Fruit fly (Drosophila melanogaster) whole organism, larva: ENCODE measurements around the gene Ir67b.
A peak's percentile ranks its signal among the peaks of the same experiment; 100 is the strongest.

Experiments used
- noc ChIP-seq: fragments of 200-800 bp; sonication (Bioruptor generic); optimal IDR thresholded peaks from 3 replicates; lab custom pipeline; 2019; ENCODE audit warnings: missing biosample characterization, mild to moderate bottlenecking, missing genetic modification characterization, moderate library complexity

Ir67b gene

DNA sequence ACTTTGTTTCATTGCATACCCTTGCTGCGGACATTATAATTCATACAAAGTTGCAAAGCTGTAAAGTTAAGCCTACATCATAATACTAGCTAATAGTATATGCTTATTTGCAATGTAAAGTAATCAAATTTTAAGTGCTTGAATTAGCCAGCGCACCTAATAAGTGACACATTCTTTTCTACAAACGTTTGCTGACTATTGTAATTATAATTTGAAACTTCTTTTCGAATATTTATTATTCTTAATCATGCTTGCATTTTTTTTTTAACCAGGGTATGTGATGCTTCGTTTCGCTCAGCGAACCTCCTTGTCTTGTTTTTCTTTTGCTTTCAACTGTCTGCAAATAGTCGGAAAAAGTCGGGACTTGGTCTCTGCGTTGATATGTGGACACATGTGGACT, 49.9 kb downstream of the Ir67b start:
- TF ChIP-seq noc (tag; lab: Kevin White, UChicago) = no peak

DNA sequence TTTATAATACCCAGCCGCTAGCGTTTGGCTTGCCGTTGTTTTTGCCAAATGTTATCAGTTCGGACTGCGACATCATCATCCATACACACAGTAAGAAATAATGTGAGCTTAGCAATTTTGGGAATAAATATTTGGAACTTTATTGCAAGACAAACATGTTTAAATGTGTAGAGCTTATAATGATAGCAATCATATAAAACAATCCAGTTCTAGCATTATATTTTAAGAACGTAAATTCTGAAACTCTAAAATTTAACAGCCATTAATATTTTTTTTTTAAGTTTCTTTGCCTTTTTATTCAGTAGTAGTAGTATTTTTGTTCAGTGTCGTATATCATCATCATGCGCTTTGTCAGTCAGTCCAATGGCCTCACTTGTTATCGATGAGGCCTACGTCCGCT, 50.5 kb downstream of the Ir67b start:
- TF ChIP-seq noc (tag; lab: Kevin White, UChicago) = peak; percentile 47
